Fruit fly (Drosophila melanogaster) whole organism, embryonic: Measurements from ENCODE around the gene CG43245.

Experiments used
- BtbVII ChIP-seq: fragments of 200-800 bp; sonication (Bioruptor generic); optimal IDR thresholded peaks from 3 replicates; lab custom pipeline; 2017; ENCODE audit warnings: missing biosample characterization, mild to moderate bottlenecking, missing genetic modification characterization
- Bteb2 ChIP-seq: fragments of 200-800 bp; sonication (Bioruptor generic); optimal IDR thresholded peaks from 2 replicates; lab custom pipeline; 2016; ENCODE audit warnings: missing biosample characterization, missing genetic modification characterization
- CG10654 ChIP-seq: fragments of 200-800 bp; sonication (Bioruptor generic); optimal IDR thresholded peaks from 2 replicates; lab custom pipeline; 2016; ENCODE audit warnings: missing biosample characterization, missing genetic modification characterization
- CG11560 ChIP-seq: fragments of 200-800 bp; sonication (Bioruptor generic); IDR thresholded peaks from 3 replicates; pipeline ENCODE4 v1.3.6; 2022; ENCODE audit warnings: missing biosample characterization, missing genetic modification characterization
- CG12744 ChIP-seq: fragments of 200-800 bp; sonication (Bioruptor generic); optimal IDR thresholded peaks from 2 replicates; lab custom pipeline; 2016; ENCODE audit warnings: missing biosample characterization, missing genetic modification characterization
- CG13775 ChIP-seq: fragments of 200-800 bp; sonication (Bioruptor generic); optimal IDR thresholded peaks from 3 replicates; lab custom pipeline; 2017; ENCODE audit warnings: missing biosample characterization, mild to moderate bottlenecking, missing genetic modification characterization
- CG1529 ChIP-seq: fragments of 200-800 bp; sonication (Bioruptor generic); optimal IDR thresholded peaks from 3 replicates; lab custom pipeline; 2018; ENCODE audit warnings: missing biosample characterization, missing genetic modification characterization
- CG1792 ChIP-seq: fragments of 200-800 bp; sonication (Bioruptor generic); optimal IDR thresholded peaks from 2 replicates; lab custom pipeline; 2016; ENCODE audit warnings: missing biosample characterization, missing genetic modification characterization
- CG3065 ChIP-seq: fragments of 200-800 bp; sonication (Bioruptor generic); optimal IDR thresholded peaks from 2 replicates; lab custom pipeline; 2016; ENCODE audit warnings: missing biosample characterization, missing genetic modification characterization
- CG31388 ChIP-seq: fragments of 200-800 bp; sonication (Bioruptor generic); optimal IDR thresholded peaks from 2 replicates; lab custom pipeline; 2016; ENCODE audit warnings: missing biosample characterization, missing genetic modification characterization
- CG34224 ChIP-seq: fragments of 200-800 bp; sonication (Bioruptor generic); IDR thresholded peaks from 3 replicates; pipeline ENCODE4 v1.3.6; 2022; ENCODE audit warnings: missing biosample characterization, missing genetic modification characterization; ENCODE audit not compliant: partially characterized antibody
- CG6854 ChIP-seq: fragments of 200-800 bp; sonication (Bioruptor generic); optimal IDR thresholded peaks from 3 replicates; lab custom pipeline; 2017; ENCODE audit warnings: missing biosample characterization, mild to moderate bottlenecking, missing genetic modification characterization
- CG7271 ChIP-seq: fragments of 200-800 bp; sonication (Bioruptor generic); optimal IDR thresholded peaks from 2 replicates; lab custom pipeline; 2018; ENCODE audit warnings: missing biosample characterization, mild to moderate bottlenecking, missing genetic modification characterization, moderate library complexity
- CG7372 ChIP-seq: fragments of 200-800 bp; sonication (Bioruptor generic); IDR thresholded peaks from 2 replicates; pipeline ENCODE4 v1.3.6; 2022; ENCODE audit warnings: missing biosample characterization, missing genetic modification characterization
- CG7928 ChIP-seq: fragments of 200-800 bp; sonication (Bioruptor generic); optimal IDR thresholded peaks from 2 replicates; lab custom pipeline; 2017; ENCODE audit warnings: missing biosample characterization, mild to moderate bottlenecking, missing genetic modification characterization
- CG7963 ChIP-seq: fragments of 200-800 bp; sonication (Bioruptor generic); IDR thresholded peaks from 3 replicates; pipeline ENCODE4 v1.3.6; 2022; ENCODE audit warnings: missing biosample characterization, missing genetic modification characterization; ENCODE audit not compliant: partially characterized antibody
- CG9215 ChIP-seq: fragments of 200-800 bp; sonication (Bioruptor generic); IDR thresholded peaks from 2 replicates; pipeline ENCODE4 v1.3.6; 2022; ENCODE audit warnings: missing biosample characterization, missing genetic modification characterization
- CG9437 ChIP-seq: fragments of 200-800 bp; sonication (Bioruptor generic); optimal IDR thresholded peaks from 2 replicates; lab custom pipeline; 2018; ENCODE audit warnings: missing biosample characterization, mild to moderate bottlenecking, missing genetic modification characterization
- D19A ChIP-seq: fragments of 200-800 bp; optimal IDR thresholded peaks from 3 replicates; lab custom pipeline; 2019; ENCODE audit warnings: missing biosample characterization, mild to moderate bottlenecking, missing genetic modification characterization, moderate library complexity
- Dll ChIP-seq: fragments of 200-800 bp; sonication (Bioruptor generic); IDR thresholded peaks from 4 replicates; pipeline ENCODE4 v1.3.6; 2022; ENCODE audit warnings: missing biosample characterization, missing genetic modification characterization; ENCODE audit not compliant: partially characterized antibody
- Drgx ChIP-seq: fragments of 200-800 bp; sonication (Bioruptor generic); IDR thresholded peaks from 2 replicates; pipeline ENCODE4 v1.3.6; 2022; ENCODE audit warnings: missing biosample characterization, missing genetic modification characterization
- Fer2 ChIP-seq: fragments of 200-800 bp; sonication (Bioruptor generic); optimal IDR thresholded peaks from 2 replicates; lab custom pipeline; 2018; ENCODE audit warnings: missing biosample characterization, mild to moderate bottlenecking, missing genetic modification characterization, moderate library complexity
- Gsc ChIP-seq: fragments of 200-800 bp; sonication (Bioruptor generic); IDR thresholded peaks from 2 replicates; pipeline ENCODE4 v1.3.6; 2022; ENCODE audit warnings: missing biosample characterization, missing genetic modification characterization
- Jarid2 ChIP-seq: fragments of 200-800 bp; sonication (Bioruptor generic); optimal IDR thresholded peaks from 3 replicates; lab custom pipeline; 2017; ENCODE audit warnings: mild to moderate bottlenecking, missing biosample characterization, missing genetic modification reagents, missing genetic modification characterization
- Lim3 ChIP-seq: fragments of 200-800 bp; sonication (Bioruptor generic); IDR thresholded peaks from 2 replicates; pipeline ENCODE4 v1.3.6; 2022; ENCODE audit warnings: missing biosample characterization, missing genetic modification characterization
- NFAT ChIP-seq: fragments of 200-800 bp; sonication (Bioruptor generic); IDR thresholded peaks from 2 replicates; pipeline ENCODE4 v1.3.6; 2022; ENCODE audit warnings: missing biosample characterization, missing genetic modification characterization
- Nf-YB ChIP-seq: fragments of 200-800 bp; sonication (Bioruptor generic); optimal IDR thresholded peaks from 3 replicates; lab custom pipeline; 2019; ENCODE audit warnings: missing biosample characterization, mild to moderate bottlenecking, missing genetic modification characterization, moderate library complexity
- Rx ChIP-seq: fragments of 200-800 bp; sonication (Bioruptor generic); IDR thresholded peaks from 2 replicates; pipeline ENCODE4 v1.3.6; 2022; ENCODE audit warnings: missing biosample characterization, missing genetic modification characterization
- Spps ChIP-seq: fragments of 200-800 bp; sonication (Bioruptor generic); optimal IDR thresholded peaks from 2 replicates; lab custom pipeline; 2018; ENCODE audit warnings: missing biosample characterization, mild to moderate bottlenecking, missing genetic modification characterization
- Stat92E ChIP-seq, 3 experiments: fragments of >200 bp in 2 of 3; fragments of 200-800 bp in 1 of 3; sonication (Bioruptor generic) in 1 of 3; optimal IDR thresholded peaks; 2 replicates each; lab custom pipeline; 2017 to 2019; ENCODE audit warnings: missing biosample characterization in 3 of 3, missing genetic modification characterization in 3 of 3, mild to moderate bottlenecking in 1 of 3, moderate library complexity in 1 of 3
- Trl ChIP-seq, 3 experiments: fragments of >200 bp in 2 of 3; fragments of 200-800 bp in 1 of 3; sonication (Bioruptor generic) in 1 of 3; optimal IDR thresholded peaks; 2 replicates in 1 of 3; 3 replicates in 2 of 3; lab custom pipeline; 2016 to 2017; ENCODE audit warnings: missing biosample characterization in 1 of 3, missing genetic modification characterization in 1 of 3
- aop ChIP-seq: fragments of 200-800 bp; sonication (Bioruptor generic); IDR thresholded peaks from 2 replicates; pipeline ENCODE4 v1.3.6; 2022; ENCODE audit warnings: missing biosample characterization, missing genetic modification characterization
- bigmax ChIP-seq: fragments of 200-800 bp; sonication (Bioruptor generic); optimal IDR thresholded peaks from 2 replicates; lab custom pipeline; 2018; ENCODE audit warnings: missing biosample characterization, mild to moderate bottlenecking, missing genetic modification characterization
- bsh ChIP-seq, 2 experiments: fragments of 200-800 bp; sonication (Bioruptor generic); optimal IDR thresholded peaks; 2 replicates each; lab custom pipeline; 2017 to 2018; ENCODE audit warnings: mild to moderate bottlenecking in 2 of 2, missing biosample characterization in 2 of 2, missing genetic modification characterization in 2 of 2, moderate library complexity in 1 of 2
- corto ChIP-seq: fragments of 200-800 bp; sonication (Bioruptor generic); optimal IDR thresholded peaks from 2 replicates; lab custom pipeline; 2016; ENCODE audit warnings: missing biosample characterization, mild to moderate bottlenecking, missing genetic modification characterization, moderate library complexity
- ftz-f1 ChIP-seq: fragments of 200-800 bp; sonication (Bioruptor generic); optimal IDR thresholded peaks from 2 replicates; lab custom pipeline; 2016; ENCODE audit warnings: missing biosample characterization, missing genetic modification characterization
- hth ChIP-seq: fragments of >200 bp; optimal IDR thresholded peaks from 2 replicates; lab custom pipeline; 2017; ENCODE audit warnings: inconsistent platforms
- jigr1 ChIP-seq: fragments of 200-800 bp; sonication (Bioruptor generic); IDR thresholded peaks from 3 replicates; pipeline ENCODE4 v1.3.6; 2022; ENCODE audit warnings: missing biosample characterization, missing genetic modification characterization
- lmd ChIP-seq: fragments of 200-800 bp; sonication (Bioruptor generic); IDR thresholded peaks from 2 replicates; pipeline ENCODE4 v1.3.6; 2022; ENCODE audit warnings: missing biosample characterization, missing genetic modification characterization
- pan ChIP-seq, 4 experiments: fragments of >200 bp in 3 of 4; fragments of 200-800 bp in 1 of 4; sonication (Bioruptor generic) in 1 of 4; optimal IDR thresholded peaks in 3 of 4; IDR thresholded peaks in 1 of 4; 2 replicates each; pipeline versions ENCODE4 v1.3.6 to Lab custom; 2017 to 2022; ENCODE audit warnings: missing biosample characterization in 2 of 4, missing genetic modification characterization in 2 of 4, mixed read lengths in 1 of 4
- pita ChIP-seq: fragments of 200-800 bp; sonication (Bioruptor generic); optimal IDR thresholded peaks from 2 replicates; lab custom pipeline; 2017; ENCODE audit warnings: missing biosample characterization, mild to moderate bottlenecking, missing genetic modification characterization
- ssp ChIP-seq: fragments of 200-800 bp; sonication (Bioruptor generic); IDR thresholded peaks from 2 replicates; pipeline ENCODE4 v1.3.6; 2022; ENCODE audit warnings: missing biosample characterization, missing genetic modification characterization
- stwl ChIP-seq: fragments of 200-800 bp; sonication (Bioruptor generic); optimal IDR thresholded peaks from 3 replicates; lab custom pipeline; 2018; ENCODE audit warnings: missing biosample characterization, mild to moderate bottlenecking, missing genetic modification characterization, moderate library complexity
- toy ChIP-seq: fragments of 200-800 bp; sonication (Bioruptor generic); IDR thresholded peaks from 2 replicates; pipeline ENCODE4 v1.3.6; 2022; ENCODE audit warnings: missing biosample characterization, missing genetic modification characterization
- trem ChIP-seq: fragments of 200-800 bp; optimal IDR thresholded peaks from 3 replicates; lab custom pipeline; 2019; ENCODE audit warnings: missing biosample characterization, mild to moderate bottlenecking, missing genetic modification characterization, moderate library complexity
- ttk ChIP-seq: fragments of 200-800 bp; sonication (Bioruptor generic); IDR thresholded peaks from 2 replicates; pipeline ENCODE4 v2.1.2; 2022; ENCODE audit warnings: missing biosample characterization, missing genetic modification characterization
- tup ChIP-seq: fragments of 200-800 bp; sonication (Bioruptor generic); optimal IDR thresholded peaks from 2 replicates; lab custom pipeline; 2016; ENCODE audit warnings: missing biosample characterization, mild to moderate bottlenecking, missing genetic modification characterization, moderate library complexity
- unc-4 ChIP-seq: fragments of 200-800 bp; sonication (Bioruptor generic); IDR thresholded peaks from 2 replicates; pipeline ENCODE4 v1.3.6; 2022; ENCODE audit warnings: missing biosample characterization, missing genetic modification characterization; ENCODE audit not compliant: partially characterized antibody
- usp ChIP-seq: fragments of >200 bp; optimal IDR thresholded peaks from 2 replicates; lab custom pipeline; 2017; ENCODE audit warnings: missing biosample characterization, missing genetic modification characterization

Gene CG43245

DNA sequence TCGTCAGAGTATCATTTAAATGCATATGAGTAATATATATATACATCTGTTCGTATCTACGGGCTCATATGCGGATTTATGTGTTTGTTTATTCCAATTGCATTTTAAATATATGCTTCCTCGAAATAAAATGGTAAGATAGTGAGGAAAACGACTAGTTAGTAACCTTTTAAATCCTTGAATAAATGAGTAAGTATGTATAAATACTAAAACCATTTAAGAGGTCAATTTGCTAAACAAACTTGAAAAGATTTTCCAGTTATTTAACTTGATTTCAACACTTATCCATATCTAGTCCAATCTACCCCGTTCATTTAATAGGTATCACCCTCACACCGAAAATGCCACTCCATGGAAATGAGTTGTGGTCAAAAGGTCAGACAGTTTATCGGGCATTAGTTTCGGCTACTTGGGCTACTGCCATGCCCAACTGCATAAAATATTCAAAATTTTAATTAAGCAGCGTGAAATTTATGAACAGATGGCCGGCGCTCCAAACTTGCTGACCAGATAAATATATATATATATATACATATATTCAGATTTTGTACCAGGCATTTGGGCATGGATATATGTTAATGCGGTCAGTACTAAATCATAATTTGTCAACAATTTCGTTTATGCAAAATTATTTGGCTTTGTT is 26.1 kb upstream of the CG43245 start (continued):
- no peak for TF ChIP-seq Nf-YB (GFP tag; lab: Kevin White, UChicago)
- no peak for TF ChIP-seq corto (GFP tag; lab: Kevin White, UChicago)
- TF ChIP-seq CG7372: no peak; the same call in 1 of the 2 replicates
- TF ChIP-seq CG31388 (GFP tag; lab: Kevin White, UChicago): peak; percentile 18
- TF ChIP-seq Stat92E (GFP tag; optimal IDR thresholded peaks at IDR 0.05; lab: Kevin White, UChicago): no peak
- peak; percentile 4 for TF ChIP-seq CG12744 (GFP tag; lab: Kevin White, UChicago)
- TF ChIP-seq jigr1 (GFP tag; lab: Robert Waterston, UW): peak; percentile 13; the same call in 1 of the 3 replicates
- TF ChIP-seq CG13775: no peak
- no peak for TF ChIP-seq usp (GFP tag; lab: Kevin White, UChicago)
- TF ChIP-seq CG34224: no peak
- no peak for TF ChIP-seq pita (GFP tag; lab: Kevin White, UChicago)
- peak; percentile 11 for TF ChIP-seq trem (tag; lab: Kevin White, UChicago)
- no peak for TF ChIP-seq tup (GFP tag; lab: Kevin White, UChicago)
- TF ChIP-seq CG7271 (tag; lab: Kevin White, UChicago): no peak
- TF ChIP-seq Trl (optimal IDR thresholded peaks at IDR 0.05; lab: Kevin White, UChicago): no peak
- peak; percentile 35 for TF ChIP-seq Trl (GFP tag; optimal IDR thresholded peaks at IDR 0.05; lab: Kevin White, UChicago)
- no peak for TF ChIP-seq Fer2 (tag; lab: Kevin White, UChicago)
- TF ChIP-seq ftz-f1 (GFP tag; lab: Kevin White, UChicago): no peak
- TF ChIP-seq toy (GFP tag; lab: Robert Waterston, UW): no peak
- no peak for TF ChIP-seq CG7928 (GFP tag; lab: Kevin White, UChicago)
- TF ChIP-seq CG9437 (GFP tag; lab: Kevin White, UChicago): peak; percentile 25
- TF ChIP-seq CG1529 (GFP tag; lab: Kevin White, UChicago): no peak
- TF ChIP-seq Dll (GFP tag; lab: Robert Waterston, UW): no peak
- peak in 1 of 2 experiments; percentile 55 for TF ChIP-seq bsh (GFP tag; optimal IDR thresholded peaks at IDR 0.05; lab: Kevin White, UChicago)
- TF ChIP-seq CG10654 (GFP tag; lab: Kevin White, UChicago): peak; percentile 60
- no peak for TF ChIP-seq Lim3 (GFP tag; lab: Robert Waterston, UW)
- no peak for TF ChIP-seq stwl
- TF ChIP-seq Bteb2 (GFP tag; lab: Kevin White, UChicago): no peak
- TF ChIP-seq aop: no peak
- no peak for TF ChIP-seq Gsc
- TF ChIP-seq hth (lab: Kevin White, UChicago): no peak
- TF ChIP-seq ssp (GFP tag; lab: Robert Waterston, UW): peak; percentile 39; the same call in 1 of the 2 replicates
- peak; percentile 45 for TF ChIP-seq D19A (tag; lab: Kevin White, UChicago)
- no peak for TF ChIP-seq CG7963 (GFP tag; lab: Robert Waterston, UW)
- TF ChIP-seq CG3065 (GFP tag; lab: Kevin White, UChicago): no peak
- no peak for TF ChIP-seq CG11560 (tag; lab: Robert Waterston, UW)
- no peak for TF ChIP-seq unc-4 (GFP tag; lab: Robert Waterston, UW)
- no peak for TF ChIP-seq pan (optimal IDR thresholded peaks at IDR 0.05; lab: Kevin White, UChicago)
- TF ChIP-seq pan (GFP tag; optimal IDR thresholded peaks at IDR 0.05 in 1 of 2, IDR thresholded peaks at IDR 0.05 in 1 of 2): peak in 1 of 2 experiments; percentile 78
- no peak for TF ChIP-seq Spps (tag; lab: Kevin White, UChicago)
- peak; percentile 15 for TF ChIP-seq BtbVII (GFP tag; lab: Kevin White, UChicago)
- TF ChIP-seq Rx (GFP tag; lab: Robert Waterston, UW): peak; percentile 34; the same call in 1 of the 2 replicates
- no peak for TF ChIP-seq CG6854 (GFP tag; lab: Kevin White, UChicago)
- TF ChIP-seq Drgx (GFP tag; lab: Robert Waterston, UW): no peak
- peak; percentile 63 for TF ChIP-seq lmd (GFP tag; lab: Robert Waterston, UW)
- no peak for TF ChIP-seq CG9215 (GFP tag; lab: Robert Waterston, UW)
- TF ChIP-seq Jarid2 (GFP tag; lab: Kevin White, UChicago): no peak
- TF ChIP-seq ttk (GFP tag; lab: Robert Waterston, UW): peak; percentile 71
- no peak for TF ChIP-seq NFAT (GFP tag; lab: Robert Waterston, UW)
- no peak for TF ChIP-seq CG1792
- no peak for TF ChIP-seq bigmax (GFP tag; lab: Kevin White, UChicago)
